Worm (Caenorhabditis elegans): ENCODE measurements around the gene Y53F4B.23.

Y53F4B.23 gene

DNA sequence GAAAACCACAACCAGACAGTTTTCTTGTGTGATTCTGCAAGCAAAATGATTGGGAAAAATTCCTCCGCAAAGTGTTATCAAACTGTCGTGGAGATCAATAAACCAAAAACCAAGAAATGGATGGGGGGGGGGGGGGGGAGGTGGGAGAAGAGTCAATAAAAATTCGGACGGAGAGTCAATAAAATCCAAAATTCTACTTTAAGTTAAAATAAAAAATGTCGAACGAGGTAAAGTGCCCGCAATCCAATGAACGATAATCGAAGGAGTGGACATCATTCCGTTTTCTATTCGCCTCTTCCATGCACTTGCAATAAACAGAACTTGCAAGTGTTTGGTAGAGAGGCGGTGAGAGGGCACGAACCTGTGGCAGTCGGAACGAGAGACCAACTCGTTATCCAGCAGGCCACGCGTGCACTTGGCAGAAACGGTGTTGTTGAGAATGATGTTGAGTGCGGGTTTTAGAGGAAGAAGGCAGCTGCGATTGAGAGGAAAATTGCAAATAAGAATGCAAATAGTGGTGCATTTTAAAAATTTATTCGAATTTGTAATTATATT lies 41.5 kb downstream of the Y53F4B.23 start, which contains the start of gene gst-27 (continued):
- TF ChIP-seq nhr-232 (tag; optimal IDR thresholded peaks at IDR 0.05) (peak; percentile 74), ceh-9 (tag; optimal IDR thresholded peaks at IDR 0.05) (no peak), che-1 (tag; optimal IDR thresholded peaks at IDR 0.05) (peak; percentile 82), elt-2 (tag; optimal IDR thresholded peaks at IDR 0.05) (peak; percentile 84), elt-4 (tag; optimal IDR thresholded peaks at IDR 0.05) (no peak), Y22D7AL.16 (tag; optimal IDR thresholded peaks at IDR 0.05) (peak; percentile 74), npax-4 (tag; optimal IDR thresholded peaks at IDR 0.05) (peak; percentile 62), dmd-4 (tag; optimal IDR thresholded peaks at IDR 0.05; ENCODE audit: borderline replicate concordance) (peak; percentile 53), nfya-1 (tag; optimal IDR thresholded peaks at IDR 0.05) (peak; percentile 87), odd-2 (tag; optimal IDR thresholded peaks at IDR 0.05) (peak; percentile 50), ceh-2 (tag; optimal IDR thresholded peaks at IDR 0.05) (peak; percentile 48), T23F11.4 (GFP tag; optimal IDR thresholded peaks at IDR 0.05) (peak; percentile 66), unc-42 (tag; optimal IDR thresholded peaks at IDR 0.05) (peak; percentile 59), mec-3 (tag; optimal IDR thresholded peaks at IDR 0.05; ENCODE audit: borderline replicate concordance) (no peak), ceh-18 (tag; optimal IDR thresholded peaks at IDR 0.05) (peak; percentile 83), sox-4 (tag; optimal IDR thresholded peaks at IDR 0.05) (peak; percentile 87), ets-4 (tag; optimal IDR thresholded peaks at IDR 0.05) (peak; percentile 58), ahr-1 (tag; optimal IDR thresholded peaks at IDR 0.05) (peak; percentile 63), hlh-6 (tag; optimal IDR thresholded peaks at IDR 0.05) (peak; percentile 86), pha-4 (tag; optimal IDR thresholded peaks at IDR 0.05) (no peak), pqm-1 (tag; optimal IDR thresholded peaks at IDR 0.05) (peak; percentile 72), gmeb-2 (tag; optimal IDR thresholded peaks at IDR 0.05) (peak; percentile 76), ceh-31 (tag; optimal IDR thresholded peaks at IDR 0.05) (peak; percentile 73), zip-5 (tag; optimal IDR thresholded peaks at IDR 0.05) (peak; percentile 53), unc-55 (GFP tag; optimal IDR thresholded peaks at IDR 0.05) (peak; percentile 18), pag-3 (tag; optimal IDR thresholded peaks at IDR 0.05; ENCODE audit: borderline replicate concordance) (peak; percentile 34), tbx-7 (tag; optimal IDR thresholded peaks at IDR 0.05) (peak; percentile 49), hlh-8 (tag; optimal IDR thresholded peaks at IDR 0.05) (peak; percentile 68)

DNA sequence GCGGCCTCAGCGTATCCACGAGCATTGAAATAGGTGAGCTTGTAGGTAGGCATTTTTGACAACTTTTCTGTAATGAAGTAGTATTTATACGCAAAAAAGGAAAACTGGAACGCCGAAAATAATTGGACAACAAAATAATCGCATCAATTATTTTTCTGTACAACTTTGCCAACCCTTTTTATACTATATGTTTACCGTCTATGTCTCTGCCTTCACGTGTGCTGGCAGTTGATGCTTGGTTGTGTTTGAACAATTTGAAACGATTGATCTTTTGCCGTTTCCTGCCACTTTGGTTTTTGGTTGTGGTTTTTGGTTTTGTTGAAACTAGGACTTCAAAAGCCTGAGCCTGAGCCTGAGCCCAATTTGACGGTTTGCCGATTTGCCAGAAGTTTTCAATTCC lies 43.0 kb downstream of the Y53F4B.23 start, which contains the start of gene gst-28:
Gene gst-28, minus strand, starts transcription at position 238 of the 400 bp plus-strand sequence.
- TF ChIP-seq elt-2 (tag; optimal IDR thresholded peaks at IDR 0.05) (no peak), ets-4 (tag; optimal IDR thresholded peaks at IDR 0.05) (no peak), ceh-9 (tag; optimal IDR thresholded peaks at IDR 0.05) (no peak), ceh-2 (tag; optimal IDR thresholded peaks at IDR 0.05) (no peak), pha-4 (tag; optimal IDR thresholded peaks at IDR 0.05) (no peak), sox-4 (tag; optimal IDR thresholded peaks at IDR 0.05) (no peak), npax-4 (tag; optimal IDR thresholded peaks at IDR 0.05) (no peak), ceh-19 (GFP tag; optimal IDR thresholded peaks at IDR 0.05) (no peak), tbx-7 (tag; optimal IDR thresholded peaks at IDR 0.05) (no peak), fax-1 (tag; optimal IDR thresholded peaks at IDR 0.05) (no peak), unc-86 (tag; optimal IDR thresholded peaks at IDR 0.05) (no peak), pat-9 (tag; optimal IDR thresholded peaks at IDR 0.05) (no peak), fkh-6 (tag; optimal IDR thresholded peaks at IDR 0.05) (no peak)

- no peak for TF ChIP-seq ceh-9 (tag; optimal IDR thresholded peaks at IDR 0.05)
- no peak for TF ChIP-seq ceh-31 (tag; optimal IDR thresholded peaks at IDR 0.05)
- TF ChIP-seq ets-4 (tag; optimal IDR thresholded peaks at IDR 0.05): no peak
- TF ChIP-seq ztf-16 (tag; optimal IDR thresholded peaks at IDR 0.05): no peak
- no peak for TF ChIP-seq ref-2 (tag; optimal IDR thresholded peaks at IDR 0.05)
- no peak for TF ChIP-seq fkh-6 (tag; optimal IDR thresholded peaks at IDR 0.05)
- no peak for TF ChIP-seq ceh-45 (GFP tag; IDR thresholded peaks at IDR 0.05)
- no peak for TF ChIP-seq K02D7.2 (tag; optimal IDR thresholded peaks at IDR 0.05)
- no peak for TF ChIP-seq elt-4 (tag; optimal IDR thresholded peaks at IDR 0.05)
- no peak for TF ChIP-seq hlh-8 (tag; optimal IDR thresholded peaks at IDR 0.05)
These were observed 45.5 kb downstream of the Y53F4B.23 start, which contains the start of gene gst-29 for ce11 chrII:15169811-15170282. Gene gst-29, minus strand, starts transcription at chrII:15169861.
